Worm (Caenorhabditis elegans): ENCODE measurements around the gene F43C11.8.

- TF ChIP-seq F57A8.1 (GFP tag; optimal IDR thresholded peaks at IDR 0.05) (no peak), egl-44 (GFP tag; IDR thresholded peaks at IDR 0.05) (no peak), ztf-22 (GFP tag; optimal IDR thresholded peaks at IDR 0.05) (no peak), F39B2.1 (GFP tag; IDR thresholded peaks at IDR 0.05) (no peak), ztf-6 (GFP tag; IDR thresholded peaks at IDR 0.05) (no peak), bed-2 (GFP tag; IDR thresholded peaks at IDR 0.05) (no peak), lin-40 (tag; optimal IDR thresholded peaks at IDR 0.05) (no peak), ama-1 (optimal IDR thresholded peaks at IDR 0.05) (no peak), ama-1 (GFP tag; optimal IDR thresholded peaks at IDR 0.05) (no peak)
Measured at ce11 chrII:2289441-2289840, 42.9 kb upstream of the F43C11.8 start.

Measured in whole organism, young adult.